Worm (Caenorhabditis elegans) whole organism, L3 larva: ENCODE results near the gene glt-1.

ENCODE experiments used
- ceh-9 ChIP-seq: sonication (generic microtip); optimal IDR thresholded peaks from 2 replicates; lab custom pipeline; 2018; ENCODE audit warnings: missing biosample characterization, missing genetic modification characterization
- elt-1 ChIP-seq: fragments of 150-350 bp; optimal IDR thresholded peaks from 2 replicates; lab custom pipeline; 2014; ENCODE audit warnings: missing biosample characterization, missing genetic modification characterization
- fkh-10 ChIP-seq: sonication (generic microtip); optimal IDR thresholded peaks from 2 replicates; lab custom pipeline; 2017; ENCODE audit warnings: missing biosample characterization, missing genetic modification reagents, missing genetic modification characterization
- lin-15B ChIP-seq: fragments of 150-350 bp; optimal IDR thresholded peaks from 2 replicates; lab custom pipeline; 2014; ENCODE audit warnings: missing biosample characterization, missing genetic modification characterization
- mdl-1 ChIP-seq: fragments of 150-350 bp; optimal IDR thresholded peaks from 2 replicates; lab custom pipeline; 2014; ENCODE audit warnings: missing biosample characterization, missing genetic modification characterization

DNA sequence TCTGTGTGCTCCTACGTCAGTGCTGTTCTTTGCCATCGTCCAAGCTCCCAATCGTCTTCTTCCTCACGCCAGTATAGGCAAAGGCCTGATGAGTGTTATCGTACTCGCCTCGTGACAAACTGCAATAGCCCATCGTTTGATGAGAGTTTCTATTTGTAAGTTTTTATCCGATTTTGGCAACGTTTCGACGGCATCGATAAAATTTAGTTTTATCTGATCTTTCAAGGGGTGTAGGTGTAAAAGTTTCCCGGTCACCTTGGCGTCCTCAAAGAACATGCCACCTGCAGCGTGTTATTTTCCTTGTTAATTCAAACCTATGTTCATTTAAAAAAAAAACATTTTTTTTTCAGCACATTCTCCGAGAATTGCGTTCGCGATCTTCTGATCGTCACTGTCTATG lies 51.3 kb downstream of the glt-1 start:
- TF ChIP-seq lin-15B (tag; lab: Kevin White, UChicago) (no peak), mdl-1 (tag; lab: Kevin White, UChicago) (no peak), ceh-9 (tag; lab: Kevin White, UChicago) (no peak), fkh-10 (GFP tag; lab: Kevin White, UChicago) (no peak), elt-1 (tag; lab: Kevin White, UChicago) (peak; percentile 73)
